Fruit fly (Drosophila melanogaster): ENCODE data around the gene kkv.
A peak's percentile ranks its signal among the peaks of the same experiment; 100 is the strongest.

DNA sequence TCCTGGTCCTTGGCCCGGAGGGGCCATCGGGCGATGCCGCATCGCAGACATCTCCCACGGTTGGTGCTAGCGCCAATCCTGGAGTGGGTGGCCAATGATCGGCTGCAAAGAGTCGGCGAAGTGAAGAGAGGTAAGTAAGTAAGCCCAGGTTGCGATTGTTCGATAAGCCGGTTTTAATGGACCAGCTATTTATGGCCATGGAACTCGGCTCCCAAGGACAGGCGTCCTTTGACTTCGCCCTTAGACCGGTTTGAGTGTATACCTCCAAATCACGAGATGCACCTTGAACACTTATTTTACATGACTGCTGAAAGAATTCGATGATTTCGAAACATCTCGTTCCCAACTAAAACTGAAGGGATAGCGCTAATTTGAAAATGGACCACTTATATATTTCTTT, 6.9 kb downstream of the kkv start:
- TF ChIP-seq dsx (GFP tag; optimal IDR thresholded peaks at IDR 0.05; ENCODE audit: poor library complexity, severe bottlenecking) (no peak), CG6808 (GFP tag; optimal IDR thresholded peaks at IDR 0.05) (peak; percentile 43), CG6854 (GFP tag; optimal IDR thresholded peaks at IDR 0.05) (no peak), ss (GFP tag; optimal IDR thresholded peaks at IDR 0.05) (peak; percentile 16 to 37), Ets96B (tag; optimal IDR thresholded peaks at IDR 0.05) (no peak), Smox (GFP tag; optimal IDR thresholded peaks at IDR 0.05) (no peak), esn (GFP tag; optimal IDR thresholded peaks at IDR 0.05) (no peak), Hr38 (GFP tag; optimal IDR thresholded peaks at IDR 0.05) (no peak), CG11762 (GFP tag; optimal IDR thresholded peaks at IDR 0.05; ENCODE audit: insufficient read depth) (no peak), CG32006 (GFP tag; optimal IDR thresholded peaks at IDR 0.05) (no peak), Blimp-1 (GFP tag; optimal IDR thresholded peaks at IDR 0.05) (no peak), OdsH (GFP tag; optimal IDR thresholded peaks at IDR 0.05) (no peak)

All from whole organism, prepupa.